Worm (Caenorhabditis elegans): Measurements from ENCODE around the gene C29E4.10.

- TF ChIP-seq ztf-23 (GFP tag; IDR thresholded peaks at IDR 0.05) (no peak), ref-1 (GFP tag; conservative IDR thresholded peaks at IDR 0.05) (no peak)
Observed at ce11 chrIII:7907515-7907914, 30.1 kb upstream of the C29E4.10 start, which contains the start of gene pcp-5.
